Fruit fly (Drosophila melanogaster): ENCODE results near the gene Gs1.

The Gs1 gene

DNA sequence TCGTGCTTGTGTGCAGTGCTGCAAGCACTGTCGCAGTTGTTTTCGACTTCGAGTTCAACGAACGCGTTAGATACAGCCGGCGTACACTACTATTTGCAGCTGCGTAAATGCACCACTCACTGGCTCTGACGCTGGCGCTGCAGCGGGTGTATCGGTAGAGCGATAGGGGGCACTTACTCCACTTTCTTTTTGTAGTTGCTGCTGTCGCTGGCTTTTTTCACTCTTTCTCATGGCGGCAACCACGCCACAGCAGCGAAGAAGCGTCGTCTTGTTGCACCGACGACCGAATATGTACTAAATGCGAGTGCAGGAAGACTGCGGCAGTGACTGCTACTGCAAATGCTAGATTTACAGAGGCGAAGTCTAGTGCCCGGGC lies 10.4 kb upstream of the Gs1 start, which contains the start of gene CG4822:
Gene CG4822 (minus strand): TSS at position 299 of the 376 bp plus-strand sequence.
- TF ChIP-seq psq (optimal IDR thresholded peaks at IDR 0.05): no peak
- TF ChIP-seq EcR (GFP tag; optimal IDR thresholded peaks at IDR 0.05): peak in 1 of 2 experiments; percentile 91

DNA sequence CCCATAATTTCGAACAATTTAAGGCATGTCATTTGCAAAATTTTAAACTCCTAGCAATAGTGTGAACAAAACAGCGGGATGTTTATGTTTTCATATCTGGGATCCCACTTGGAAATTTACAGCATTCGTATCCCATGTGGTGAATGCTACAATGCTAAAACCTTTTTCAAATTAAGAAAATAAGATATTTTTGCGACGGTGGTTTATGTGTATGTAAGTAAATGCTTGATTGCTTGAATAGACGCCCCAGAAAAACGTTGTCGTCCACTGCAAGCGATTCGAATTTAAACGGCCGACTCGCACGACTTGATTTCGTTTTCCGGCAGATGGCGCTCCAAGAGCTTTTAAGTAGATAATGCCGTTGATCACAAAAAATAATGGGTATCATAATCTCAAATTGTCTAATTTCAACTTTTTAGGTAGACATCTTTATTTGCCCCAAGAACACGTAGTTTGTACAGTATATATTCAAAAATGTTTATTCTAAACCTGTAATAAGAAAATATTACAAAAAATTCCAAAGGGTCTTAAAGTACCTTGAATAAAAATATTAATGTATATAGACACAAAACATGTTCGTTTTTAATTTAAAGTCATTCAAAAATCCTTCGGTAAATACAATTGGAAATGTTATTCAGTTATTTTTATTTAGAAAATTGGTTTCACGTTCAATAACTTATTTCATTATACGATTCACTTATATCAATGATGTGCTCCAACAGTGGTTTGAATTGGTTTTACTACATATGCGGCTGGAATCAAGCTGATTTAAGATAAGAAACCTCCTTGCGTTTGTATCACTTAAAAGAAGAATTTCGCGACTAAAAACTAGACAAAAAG lies 9.5 kb upstream of the Gs1 start:
- no peak for TF ChIP-seq CG8478 (optimal IDR thresholded peaks at IDR 0.05)
- TF ChIP-seq usp (GFP tag; optimal IDR thresholded peaks at IDR 0.05): no peak
- TF ChIP-seq psq (optimal IDR thresholded peaks at IDR 0.05): no peak
- TF ChIP-seq Dll (optimal IDR thresholded peaks at IDR 0.05): no peak
- TF ChIP-seq pan (optimal IDR thresholded peaks at IDR 0.05): no peak
- no peak for TF ChIP-seq EcR (GFP tag; optimal IDR thresholded peaks at IDR 0.05)

DNA sequence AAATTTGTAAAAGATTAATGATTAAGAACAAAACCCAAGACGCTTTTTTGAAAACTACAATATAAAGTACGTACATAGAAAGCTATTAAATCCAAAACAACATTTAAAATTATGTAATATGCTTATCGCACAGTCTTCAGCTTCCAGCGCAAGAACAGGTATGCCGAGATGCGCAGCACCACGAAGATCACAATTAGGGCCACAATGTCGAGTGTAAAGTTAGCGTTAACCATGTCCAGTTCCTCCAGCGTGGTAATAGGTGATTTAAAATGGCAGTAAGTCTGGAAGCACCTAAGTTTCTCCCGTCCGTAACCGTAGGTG lies 8.9 kb upstream of the Gs1 start:
- no peak for TF ChIP-seq usp (GFP tag; optimal IDR thresholded peaks at IDR 0.05)
- TF ChIP-seq Dll (optimal IDR thresholded peaks at IDR 0.05): no peak
- TF ChIP-seq psq (optimal IDR thresholded peaks at IDR 0.05): no peak
- no peak for TF ChIP-seq pan (optimal IDR thresholded peaks at IDR 0.05)
- TF ChIP-seq CG8478 (optimal IDR thresholded peaks at IDR 0.05): no peak
- TF ChIP-seq EcR (GFP tag; optimal IDR thresholded peaks at IDR 0.05): no peak

DNA sequence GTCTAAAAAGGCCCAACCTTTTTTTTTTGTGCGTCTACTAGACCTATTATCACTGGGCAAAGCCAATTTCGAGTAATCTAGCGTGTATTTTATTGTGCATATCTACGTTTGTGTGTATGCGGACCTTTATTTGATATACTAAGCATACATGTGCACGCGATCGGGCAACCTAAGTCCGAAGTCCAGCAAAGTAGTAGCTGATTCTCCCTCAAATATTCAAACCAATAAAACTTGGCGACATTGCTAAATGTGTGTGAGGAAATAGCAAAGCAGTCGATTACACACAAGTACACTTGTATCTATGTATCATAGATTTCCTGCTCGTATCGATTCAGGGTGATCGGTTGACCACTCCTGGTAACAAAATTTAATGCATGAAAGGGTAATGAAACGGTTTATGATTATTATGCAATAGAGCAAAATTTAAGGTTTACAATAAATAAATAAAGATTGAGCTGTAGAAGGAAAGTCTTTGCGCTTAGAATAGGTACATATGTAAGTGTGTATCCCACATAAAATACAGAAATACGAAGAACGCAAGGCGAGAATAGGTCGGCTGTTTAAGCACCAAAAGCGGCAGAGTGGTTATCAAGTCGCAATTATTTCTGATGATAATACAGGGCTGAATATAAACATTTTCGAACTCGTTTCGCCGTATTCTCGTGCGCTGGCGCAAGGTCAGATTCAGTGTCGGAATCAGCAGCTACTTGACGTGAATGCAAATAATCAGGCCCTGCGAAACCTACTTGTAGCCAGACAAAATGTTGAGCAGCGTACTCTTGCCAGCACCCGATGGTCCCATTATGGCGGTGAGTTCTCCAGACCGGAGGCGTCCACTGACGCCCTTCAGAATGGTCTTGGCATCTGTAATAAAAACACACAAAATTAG lies 6.3 kb upstream of the Gs1 start:
- TF ChIP-seq EcR (GFP tag; optimal IDR thresholded peaks at IDR 0.05) (no peak), psq (optimal IDR thresholded peaks at IDR 0.05) (no peak), Dll (optimal IDR thresholded peaks at IDR 0.05) (no peak), CG8478 (optimal IDR thresholded peaks at IDR 0.05) (no peak), pan (optimal IDR thresholded peaks at IDR 0.05) (no peak), usp (GFP tag; optimal IDR thresholded peaks at IDR 0.05) (no peak)

DNA sequence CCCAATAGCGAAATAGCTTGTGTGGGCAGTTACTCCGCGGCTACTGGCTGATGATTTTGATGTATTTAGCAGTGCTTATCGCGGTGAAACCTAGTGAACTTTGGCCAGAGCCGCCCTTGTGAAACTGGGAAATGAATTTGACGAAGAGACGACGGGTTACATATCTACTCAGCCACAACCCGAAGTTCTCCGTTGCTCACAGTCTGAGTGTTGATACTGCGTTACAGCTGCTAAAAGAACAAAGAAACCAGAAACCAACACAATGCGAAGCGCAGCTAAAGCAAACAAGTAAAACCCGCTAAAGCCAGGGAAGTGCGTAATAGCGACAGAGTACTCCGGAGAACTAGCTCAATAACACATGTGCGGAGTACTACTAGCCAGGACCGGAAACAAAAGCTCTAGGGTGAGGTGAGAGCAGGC lies 3.6 kb upstream of the Gs1 start:
- no peak for TF ChIP-seq usp (GFP tag; optimal IDR thresholded peaks at IDR 0.05)

DNA sequence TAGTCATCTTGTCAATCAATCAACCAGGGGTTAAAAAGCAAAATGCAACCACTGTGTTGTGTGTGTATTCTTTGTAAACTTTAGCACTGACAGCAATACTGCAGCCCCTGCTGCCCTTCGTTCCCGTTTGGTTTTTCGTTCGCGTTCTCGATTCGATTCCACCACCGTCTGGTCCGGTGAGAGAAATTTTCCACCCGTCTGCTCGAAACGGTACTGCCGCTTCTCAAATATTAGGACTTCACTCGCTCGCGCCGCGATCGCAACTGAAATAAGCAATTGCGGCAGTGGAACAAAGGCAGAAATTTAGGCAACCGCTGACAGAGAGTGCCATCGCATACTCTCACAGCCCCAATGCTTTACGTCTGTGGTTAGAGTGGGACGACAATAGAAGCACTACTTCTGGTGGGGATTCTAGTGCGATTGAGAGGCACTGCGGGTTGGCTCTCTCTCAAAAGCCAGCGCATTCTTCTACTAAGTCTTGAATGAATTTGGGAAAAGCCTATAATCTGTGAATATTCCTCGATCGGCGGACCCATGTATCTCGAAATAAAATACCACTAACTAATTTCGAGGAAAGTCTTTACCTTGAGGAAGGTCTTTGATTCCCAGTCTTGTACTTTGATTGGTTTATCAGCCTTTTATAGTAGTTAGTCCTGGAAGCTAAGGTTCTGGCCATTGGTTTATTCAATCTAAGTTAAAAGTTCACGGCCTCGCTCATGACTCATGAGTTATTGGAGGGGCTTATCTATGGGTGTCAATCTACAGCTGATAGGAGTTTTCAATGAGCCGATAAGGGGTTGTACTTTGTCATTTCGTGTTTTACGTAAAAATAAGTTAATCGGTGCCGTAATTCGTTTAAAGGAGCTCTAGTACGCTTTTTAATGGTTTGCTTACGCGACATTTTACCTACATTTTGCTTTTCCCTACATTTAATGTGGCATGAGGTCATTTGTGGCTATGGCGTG lies 2.6 kb upstream of the Gs1 start:
- TF ChIP-seq CG8478 (optimal IDR thresholded peaks at IDR 0.05) (peak; percentile 58), Dll (optimal IDR thresholded peaks at IDR 0.05) (no peak)

DNA sequence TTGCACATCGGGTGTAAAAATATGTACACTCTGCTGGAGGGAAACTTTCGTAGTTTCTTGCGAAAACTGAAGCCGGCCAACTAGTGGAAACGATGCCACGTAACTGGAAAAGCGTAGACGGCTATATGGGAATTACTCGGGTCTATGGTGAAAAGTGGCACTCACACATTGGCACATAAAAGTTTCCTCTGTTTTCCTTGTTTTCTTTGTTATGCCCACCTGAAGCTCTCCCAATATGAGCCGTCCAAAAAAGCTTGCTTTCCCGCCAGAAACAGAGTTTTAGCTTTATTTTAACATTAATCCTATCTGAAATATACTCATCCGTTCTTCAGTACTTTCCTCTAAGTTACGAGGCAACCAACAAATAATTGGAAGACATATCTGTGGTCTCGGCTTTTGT lies 1.2 kb upstream of the Gs1 start, which contains the start of gene CG3164:
Gene CG3164 (minus strand): TSS at position 101 of the 400 bp plus-strand sequence.
- TF ChIP-seq CG8478 (optimal IDR thresholded peaks at IDR 0.05) (no peak), pan (optimal IDR thresholded peaks at IDR 0.05) (no peak), usp (GFP tag; optimal IDR thresholded peaks at IDR 0.05) (no peak), psq (optimal IDR thresholded peaks at IDR 0.05) (no peak), EcR (GFP tag; optimal IDR thresholded peaks at IDR 0.05) (no peak), Dll (optimal IDR thresholded peaks at IDR 0.05) (no peak)

DNA sequence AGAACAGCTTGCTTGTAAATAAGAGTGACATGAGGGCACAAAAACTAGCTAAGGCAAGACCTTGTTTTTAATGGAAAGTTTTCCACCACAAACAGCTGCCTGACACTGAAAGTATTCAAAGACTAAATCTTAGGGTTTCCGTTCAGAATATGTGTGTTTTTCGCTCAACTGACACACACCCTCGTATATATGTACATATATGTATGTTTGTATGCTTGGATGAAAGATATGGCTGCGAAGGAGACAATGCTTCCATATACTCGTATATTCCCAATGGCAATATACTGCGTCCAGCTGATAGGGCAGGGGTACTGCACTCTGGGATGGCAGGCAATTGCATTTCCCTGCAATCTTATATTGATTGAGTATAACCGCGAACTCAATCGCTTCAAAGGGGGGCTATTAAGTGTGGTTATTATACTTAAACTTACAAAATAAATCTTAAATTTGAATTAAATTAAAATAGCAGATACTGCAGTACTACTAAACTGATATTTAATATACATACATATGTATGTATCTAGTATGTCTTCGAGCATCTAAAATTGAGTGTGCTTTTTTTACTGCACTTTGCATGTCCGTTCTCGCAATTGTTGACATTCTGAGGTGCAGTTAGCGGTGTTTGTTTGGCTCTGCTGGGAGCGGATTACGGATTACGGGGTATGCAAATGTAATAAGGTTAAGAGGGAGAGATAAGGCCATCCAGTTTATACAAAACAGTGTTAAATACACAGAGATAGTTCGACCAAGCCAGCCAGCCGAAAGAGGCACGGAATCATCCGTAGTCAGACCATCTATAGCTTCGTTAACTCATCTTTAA lies 2.9 kb downstream of the Gs1 start:
- TF ChIP-seq EcR (GFP tag; optimal IDR thresholded peaks at IDR 0.05): no peak
- no peak for TF ChIP-seq psq (optimal IDR thresholded peaks at IDR 0.05)
- TF ChIP-seq Dll (optimal IDR thresholded peaks at IDR 0.05): no peak

DNA sequence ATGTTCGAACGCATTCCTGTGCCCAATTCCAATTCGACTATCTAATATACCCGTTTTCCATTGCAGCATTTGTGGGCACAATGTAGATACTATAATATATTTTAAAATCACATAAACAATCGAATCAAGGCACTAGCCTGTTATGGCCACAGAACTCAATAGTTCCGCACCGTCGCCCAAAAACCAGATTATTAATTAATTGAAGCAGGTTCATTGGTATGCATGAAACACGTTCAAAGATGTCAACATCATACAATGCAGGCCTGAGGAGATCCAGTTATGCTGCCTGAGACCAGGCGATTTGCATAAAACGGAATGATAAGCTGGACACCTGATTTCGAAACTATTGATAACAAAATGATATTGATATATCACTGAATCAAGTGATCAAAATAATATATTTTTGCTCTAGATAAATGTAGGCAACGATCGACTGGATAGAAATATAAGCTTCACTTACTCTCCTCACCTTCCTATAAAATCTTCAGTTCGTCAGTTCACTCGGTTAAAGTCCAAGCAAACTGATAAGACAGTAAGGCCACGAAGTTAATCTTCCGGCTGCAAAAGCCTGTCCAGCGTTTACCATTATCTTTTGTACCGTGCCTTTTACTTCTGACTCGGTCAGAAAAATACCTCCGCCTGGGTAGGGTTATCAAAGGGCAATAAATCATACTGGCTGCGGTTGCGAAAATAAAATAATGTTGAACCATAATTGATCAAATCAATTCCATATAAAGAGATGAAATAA lies 3.7 kb downstream of the Gs1 start:
- TF ChIP-seq psq (optimal IDR thresholded peaks at IDR 0.05) (no peak), usp (GFP tag; optimal IDR thresholded peaks at IDR 0.05) (no peak), Dll (optimal IDR thresholded peaks at IDR 0.05) (no peak), EcR (GFP tag; optimal IDR thresholded peaks at IDR 0.05) (no peak), CG8478 (optimal IDR thresholded peaks at IDR 0.05) (no peak), pan (optimal IDR thresholded peaks at IDR 0.05) (no peak)

DNA sequence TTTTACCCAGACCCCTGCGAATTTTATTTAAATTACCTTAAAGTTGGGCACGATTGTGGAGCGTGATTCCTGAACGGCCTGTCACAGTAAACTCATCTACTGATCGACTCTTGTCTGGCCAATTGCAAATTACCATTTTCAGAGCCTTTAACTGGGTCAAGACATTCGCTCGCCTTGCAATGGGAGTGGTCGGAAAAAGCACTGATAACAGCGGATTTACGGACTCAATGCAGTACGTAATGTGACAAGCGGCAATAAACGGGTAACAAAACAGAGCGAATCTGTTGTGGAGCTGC lies 4.2 kb downstream of the Gs1 start:
- TF ChIP-seq usp (GFP tag; optimal IDR thresholded peaks at IDR 0.05) (no peak), psq (optimal IDR thresholded peaks at IDR 0.05) (no peak), Dll (optimal IDR thresholded peaks at IDR 0.05) (no peak), pan (optimal IDR thresholded peaks at IDR 0.05) (no peak)

Data from whole organism.